Worm (Caenorhabditis elegans): ENCODE data around the gene Y43F8B.12.

Gene Y43F8B.12

ce11 chrV:19449544-19449943 is 18.6 kb upstream of the Y43F8B.12 start, which contains the start of gene M04C3.5:
M04C3.5 (plus strand) TSS chrV:19449733.
- TF ChIP-seq ama-1 (optimal IDR thresholded peaks at IDR 0.05) (no peak), F13C5.2 (tag; optimal IDR thresholded peaks at IDR 0.05) (no peak), ceh-36 (tag; optimal IDR thresholded peaks at IDR 0.05) (no peak), sea-1 (GFP tag; conservative IDR thresholded peaks at IDR 0.05) (no peak), tbx-11 (GFP tag; IDR thresholded peaks at IDR 0.05) (no peak), hnd-1 (tag; optimal IDR thresholded peaks at IDR 0.05) (no peak)

ce11 chrV:19455650-19456049 is 12.5 kb upstream of the Y43F8B.12 start, which contains the start of the genes Y43F8B.13 and Y43F8B.14:
Y43F8B.13 (plus strand) TSS chrV:19455950.
Y43F8B.14 (minus strand) TSS chrV:19455971.
- TF ChIP-seq sea-1 (GFP tag; conservative IDR thresholded peaks at IDR 0.05) (no peak), tbx-11 (GFP tag; IDR thresholded peaks at IDR 0.05) (no peak), aly-1 (tag; optimal IDR thresholded peaks at IDR 0.05) (no peak), ama-1 (optimal IDR thresholded peaks at IDR 0.05) (no peak), flt-1 (GFP tag; IDR thresholded peaks at IDR 0.05) (no peak), pes-1 (GFP tag; IDR thresholded peaks at IDR 0.05) (no peak)

ce11 chrV:19457120-19457519 is 11.1 kb upstream of the Y43F8B.12 start, which contains the start of gene Y43F8B.24:
Y43F8B.24 (plus strand) TSS chrV:19457420.
- no peak for TF ChIP-seq aly-1 (tag; optimal IDR thresholded peaks at IDR 0.05)

DNA sequence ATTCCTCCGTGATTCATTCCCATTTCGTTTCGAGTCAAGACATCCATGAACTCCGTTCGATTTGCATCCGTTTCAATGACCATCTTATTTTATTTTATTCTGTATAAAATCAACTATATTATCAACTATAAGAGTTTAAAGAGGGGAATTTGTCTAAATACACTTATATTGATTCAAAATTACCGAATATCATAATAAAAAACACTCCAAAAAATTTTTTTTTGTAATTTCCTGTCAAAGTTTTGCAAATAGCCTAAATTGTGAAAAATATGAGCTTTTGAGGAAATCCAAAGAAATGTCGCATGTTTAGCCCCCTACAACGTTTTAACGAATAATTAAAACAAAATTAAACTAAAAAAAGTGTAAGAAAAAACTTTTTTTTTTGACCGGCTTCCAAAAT is 6.2 kb upstream of the Y43F8B.12 start, which contains the start of gene Y43F8B.15:
Y43F8B.15 (minus strand) TSS at position 101 of the 400 bp plus-strand sequence.
- no peak for TF ChIP-seq ceh-13 (GFP tag; optimal IDR thresholded peaks at IDR 0.05)
- no peak for TF ChIP-seq flt-1 (GFP tag; IDR thresholded peaks at IDR 0.05)
- TF ChIP-seq sea-1 (GFP tag; conservative IDR thresholded peaks at IDR 0.05), result no peak
- no peak for TF ChIP-seq hmg-4 (GFP tag; optimal IDR thresholded peaks at IDR 0.05)
- TF ChIP-seq ets-7 (tag; optimal IDR thresholded peaks at IDR 0.05), result no peak
- no peak for TF ChIP-seq hmbx-1 (tag; optimal IDR thresholded peaks at IDR 0.05)
- no peak for TF ChIP-seq tra-4 (tag; optimal IDR thresholded peaks at IDR 0.05)
- TF ChIP-seq tbx-11 (GFP tag; IDR thresholded peaks at IDR 0.05), result no peak
- TF ChIP-seq tbx-37 (GFP tag; conservative IDR thresholded peaks at IDR 0.05), result no peak
- TF ChIP-seq B0310.2 (tag; optimal IDR thresholded peaks at IDR 0.05), result no peak
- no peak for TF ChIP-seq hnd-1 (tag; optimal IDR thresholded peaks at IDR 0.05)
- TF ChIP-seq ceh-36 (tag; optimal IDR thresholded peaks at IDR 0.05), result no peak
- TF ChIP-seq scrt-1 (GFP tag; IDR thresholded peaks at IDR 0.05), result no peak
- TF ChIP-seq ama-1 (optimal IDR thresholded peaks at IDR 0.05), result no peak
- no peak for TF ChIP-seq pes-1 (GFP tag; IDR thresholded peaks at IDR 0.05)
- no peak for TF ChIP-seq aly-1 (tag; optimal IDR thresholded peaks at IDR 0.05)
- no peak for TF ChIP-seq F13C5.2 (tag; optimal IDR thresholded peaks at IDR 0.05)

DNA sequence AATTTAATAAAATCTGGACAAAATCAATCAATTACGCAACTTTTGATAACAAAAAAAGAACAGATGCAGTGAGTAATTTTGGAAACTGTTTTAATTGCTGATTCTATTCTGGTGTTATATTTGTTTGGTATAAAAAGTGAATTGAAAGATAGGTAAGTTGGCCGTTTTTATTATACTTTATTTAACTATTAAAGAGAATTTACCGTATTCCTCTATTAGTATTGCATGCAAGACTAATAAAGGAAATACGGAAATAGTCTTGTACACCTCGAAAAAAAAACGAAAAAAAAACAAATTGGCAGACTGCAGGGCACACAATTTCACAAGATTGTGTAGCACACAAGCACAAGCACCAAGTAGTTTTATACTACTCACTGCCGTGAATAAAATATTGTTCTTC is 5.6 kb upstream of the Y43F8B.12 start, which contains the start of gene Y43F8B.25:
Y43F8B.25 (plus strand) TSS at position 301 of the 400 bp plus-strand sequence.
- TF ChIP-seq aly-1 (tag; optimal IDR thresholded peaks at IDR 0.05), result no peak
- TF ChIP-seq F13C5.2 (tag; optimal IDR thresholded peaks at IDR 0.05), result no peak
- TF ChIP-seq tbx-37 (GFP tag; conservative IDR thresholded peaks at IDR 0.05), result no peak
- no peak for TF ChIP-seq hnd-1 (tag; optimal IDR thresholded peaks at IDR 0.05)
- no peak for TF ChIP-seq ceh-13 (GFP tag; optimal IDR thresholded peaks at IDR 0.05)
- TF ChIP-seq tbx-11 (GFP tag; IDR thresholded peaks at IDR 0.05), result no peak
- TF ChIP-seq sea-1 (GFP tag; conservative IDR thresholded peaks at IDR 0.05), result no peak
- TF ChIP-seq pes-1 (GFP tag; IDR thresholded peaks at IDR 0.05), result no peak

DNA sequence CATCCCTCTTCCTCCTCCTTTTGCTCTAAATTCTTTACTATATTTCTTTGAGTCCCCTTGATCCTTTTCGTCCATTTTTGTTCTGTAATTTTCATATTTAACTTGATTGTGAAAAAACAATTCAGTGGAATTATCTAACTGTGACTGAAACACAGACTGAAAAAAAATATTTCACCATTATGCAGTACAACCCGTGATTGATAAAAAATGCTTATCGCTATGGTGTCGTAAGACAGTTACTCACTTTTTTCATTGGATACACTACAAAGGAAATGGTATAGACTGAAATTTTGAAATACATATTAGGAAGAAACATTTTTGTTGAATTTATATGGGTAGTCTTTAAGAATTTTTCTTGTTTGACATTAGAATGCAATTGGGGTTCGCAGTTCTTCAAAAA is 609 bp upstream of the Y43F8B.12 start, which contains the start of gene Y43F8B.23:
Y43F8B.23 (minus strand) TSS at position 75 of the 400 bp plus-strand sequence.
- TF ChIP-seq sea-1 (GFP tag; conservative IDR thresholded peaks at IDR 0.05) (no peak), flt-1 (GFP tag; IDR thresholded peaks at IDR 0.05) (no peak)

DNA sequence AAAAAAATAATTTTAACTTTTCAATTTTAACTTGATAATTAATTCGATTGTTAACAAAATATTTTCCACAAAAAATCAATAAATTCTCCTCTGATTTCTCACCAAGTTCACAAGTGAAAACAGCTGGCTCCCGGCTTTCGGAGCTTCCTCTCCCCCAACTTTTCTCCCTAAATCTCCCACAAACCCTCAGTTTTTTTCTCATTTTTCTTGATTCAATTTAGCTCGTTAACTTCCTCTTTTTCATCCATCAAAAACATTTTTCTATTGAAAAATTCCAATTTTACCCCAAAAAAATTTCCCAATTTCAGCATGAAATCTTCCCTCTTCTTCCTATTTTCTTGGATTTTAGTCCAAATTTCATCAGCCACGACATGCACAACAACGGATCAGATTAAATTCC is 2.2 kb downstream of the Y43F8B.12 start, which contains the start of gene Y43F8B.11:
Y43F8B.11 (plus strand) TSS at position 301 of the 400 bp plus-strand sequence.
- no peak for TF ChIP-seq tra-4 (tag; optimal IDR thresholded peaks at IDR 0.05)
- no peak for TF ChIP-seq F13C5.2 (tag; optimal IDR thresholded peaks at IDR 0.05)
- no peak for TF ChIP-seq ceh-13 (GFP tag; optimal IDR thresholded peaks at IDR 0.05)
- no peak for TF ChIP-seq sea-1 (GFP tag; conservative IDR thresholded peaks at IDR 0.05)
- no peak for TF ChIP-seq ceh-36 (tag; optimal IDR thresholded peaks at IDR 0.05)
- TF ChIP-seq tbx-11 (GFP tag; IDR thresholded peaks at IDR 0.05), result no peak
- no peak for TF ChIP-seq hmbx-1 (tag; optimal IDR thresholded peaks at IDR 0.05)

- no peak for TF ChIP-seq ama-1 (optimal IDR thresholded peaks at IDR 0.05)
- TF ChIP-seq hmg-4 (GFP tag; optimal IDR thresholded peaks at IDR 0.05), result no peak
These were observed 5.8 kb downstream of the Y43F8B.12 start, which contains the start of gene Y43F8B.10 for ce11 chrV:19473842-19474514. Y43F8B.10 (plus strand) TSS chrV:19474464.

DNA sequence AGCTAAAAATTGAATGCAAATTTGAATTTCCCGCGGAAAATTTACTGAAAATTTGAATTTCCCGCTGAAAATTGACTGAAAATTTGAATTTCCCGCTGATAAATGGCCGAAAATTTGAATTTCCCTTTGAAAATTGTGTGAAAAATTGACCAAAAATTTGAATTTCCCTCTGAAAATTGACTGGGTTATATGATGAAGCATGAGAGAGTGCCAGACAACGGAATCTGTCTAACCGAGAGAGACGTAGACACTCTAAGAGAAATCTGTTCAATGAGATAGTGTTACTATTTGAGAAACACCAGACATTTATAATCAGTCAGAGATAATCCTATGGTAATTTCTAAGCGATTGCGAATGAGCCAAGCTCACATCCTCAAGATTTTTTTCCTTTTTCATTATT is 9.1 kb downstream of the Y43F8B.12 start:
- TF ChIP-seq aly-1 (tag; optimal IDR thresholded peaks at IDR 0.05) (no peak), sea-1 (GFP tag; conservative IDR thresholded peaks at IDR 0.05) (no peak), tbx-37 (GFP tag; conservative IDR thresholded peaks at IDR 0.05) (no peak)

Measured in whole organism, early embryonic.